Worm (Caenorhabditis elegans): ENCODE results near the gene Y80D4G.2.

- no peak for TF ChIP-seq ztf-4 (tag; optimal IDR thresholded peaks at IDR 0.05)
- no peak for TF ChIP-seq nhr-12 (tag; optimal IDR thresholded peaks at IDR 0.05)
- no peak for TF ChIP-seq nhr-43 (tag; optimal IDR thresholded peaks at IDR 0.05; ENCODE audit: poor library complexity, severe bottlenecking)
- no peak for TF ChIP-seq nhr-11 (tag; optimal IDR thresholded peaks at IDR 0.05)
- TF ChIP-seq unc-39 (tag; optimal IDR thresholded peaks at IDR 0.05): no peak
- TF ChIP-seq tbx-2 (tag; optimal IDR thresholded peaks at IDR 0.05): no peak
- TF ChIP-seq elt-2 (tag; optimal IDR thresholded peaks at IDR 0.05): no peak
- no peak for TF ChIP-seq pha-4 (tag; optimal IDR thresholded peaks at IDR 0.05)
- TF ChIP-seq jun-1 (tag; optimal IDR thresholded peaks at IDR 0.05): no peak
- no peak for TF ChIP-seq elt-1 (tag; optimal IDR thresholded peaks at IDR 0.05)
- TF ChIP-seq snpc-4 (tag; optimal IDR thresholded peaks at IDR 0.05): no peak
- no peak for TF ChIP-seq nhr-28 (tag; optimal IDR thresholded peaks at IDR 0.05)
Observed at ce11 chrIII:7553693-7554226, 40.6 kb downstream of the Y80D4G.2 start.
